Fruit fly (Drosophila melanogaster): ENCODE measurements around the gene CtsB.
A peak's percentile ranks its signal among the peaks of the same experiment; 100 is the strongest.

CtsB gene

DNA sequence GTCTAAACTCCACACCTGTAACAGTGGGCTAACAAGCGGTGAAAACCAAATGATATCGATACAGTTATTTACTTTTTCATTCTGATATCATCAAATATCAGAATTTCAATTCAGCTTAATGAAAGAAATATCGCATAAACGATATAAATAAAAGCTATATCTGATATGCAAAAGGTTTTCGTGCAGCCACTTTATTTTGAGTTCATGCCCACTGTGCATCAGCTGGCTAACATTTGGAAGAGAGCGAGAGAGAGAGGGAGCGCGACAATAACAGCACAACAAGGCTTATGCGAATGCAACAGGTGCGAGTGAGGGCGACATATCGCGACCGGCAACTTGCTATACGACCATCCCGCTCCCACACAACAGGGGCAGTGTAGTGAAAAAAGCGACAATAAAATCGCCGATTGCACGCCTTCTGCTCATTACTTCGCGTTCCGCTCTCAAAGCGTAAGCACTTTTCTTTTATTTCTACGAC lies 42.5 kb downstream of the CtsB start, which contains the start of gene CG11151 (continued):
- peak; percentile 96 for TF ChIP-seq Camta (GFP tag; optimal IDR thresholded peaks at IDR 0.05)
- peak; percentile 80 for TF ChIP-seq abd-A (tag; optimal IDR thresholded peaks at IDR 0.05)
- peak; percentile 91 for TF ChIP-seq CG8290 (GFP tag; optimal IDR thresholded peaks at IDR 0.05)
- peak; percentile 78 to 98 for TF ChIP-seq CG8290 (tag; optimal IDR thresholded peaks at IDR 0.05)
- peak; percentile 96 for TF ChIP-seq CG11695 (GFP tag; IDR thresholded peaks at IDR 0.05)
- TF ChIP-seq crc (GFP tag; optimal IDR thresholded peaks at IDR 0.05), result peak; percentile 97
- TF ChIP-seq Optix (GFP tag; IDR thresholded peaks at IDR 0.05), result peak; percentile 91
- TF ChIP-seq CG10959 (GFP tag; IDR thresholded peaks at IDR 0.05), result peak; percentile 94
- TF ChIP-seq ewg (GFP tag; optimal IDR thresholded peaks at IDR 0.05), result peak; percentile 94
- TF ChIP-seq CG31224 (GFP tag; IDR thresholded peaks at IDR 0.05), result peak; percentile 85
- TF ChIP-seq Mad (GFP tag; optimal IDR thresholded peaks at IDR 0.05), result peak; percentile 95
- TF ChIP-seq CG7928 (GFP tag; optimal IDR thresholded peaks at IDR 0.05), result peak; percentile 77

DNA sequence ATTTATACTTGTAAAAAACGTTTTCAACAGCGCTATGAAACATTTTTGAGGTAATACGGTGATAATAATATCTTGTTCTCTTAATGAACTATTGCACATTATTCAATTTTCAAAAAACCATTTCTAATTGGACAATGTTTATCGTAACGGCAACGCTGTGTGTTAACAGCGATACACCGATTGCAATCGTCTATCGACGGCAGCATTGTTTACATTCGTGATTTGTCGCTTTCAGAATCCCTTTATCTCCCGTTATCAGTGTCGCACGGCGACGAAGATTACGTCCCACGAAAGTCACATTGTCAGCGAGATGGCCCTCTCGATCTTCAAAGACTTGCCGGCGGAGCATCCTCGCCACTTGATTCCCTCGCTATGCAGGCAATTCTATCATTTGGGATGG lies 44.0 kb downstream of the CtsB start, which contains the start of gene CG11134:
TSS of gene CG11134 (plus strand) at position 4 of the 400 bp plus-strand sequence.
- no peak for TF ChIP-seq fru (optimal IDR thresholded peaks at IDR 0.05)
- TF ChIP-seq CG11085 (GFP tag; IDR thresholded peaks at IDR 0.05), result no peak
- TF ChIP-seq CG17359 (tag; optimal IDR thresholded peaks at IDR 0.05), result no peak
- TF ChIP-seq CG2712 (tag; optimal IDR thresholded peaks at IDR 0.05), result no peak
- no peak for TF ChIP-seq CrebB (tag; optimal IDR thresholded peaks at IDR 0.05)
- TF ChIP-seq BEAF-32 (GFP tag; optimal IDR thresholded peaks at IDR 0.05), result peak; percentile 45
- TF ChIP-seq zen2 (GFP tag; IDR thresholded peaks at IDR 0.05; ENCODE audit: partially characterized antibody), result 0 out of 3 replicates have a peak, but pooled peaks have one; percentile 43
- TF ChIP-seq wdn (GFP tag; IDR thresholded peaks at IDR 0.05), result no peak
- no peak for TF ChIP-seq ewg (GFP tag; optimal IDR thresholded peaks at IDR 0.05)
- TF ChIP-seq Sry-δ (GFP tag; optimal IDR thresholded peaks at IDR 0.05), result peak; percentile 33
- no peak for TF ChIP-seq CG5245 (GFP tag; optimal IDR thresholded peaks at IDR 0.05)
- TF ChIP-seq maf-S (GFP tag; optimal IDR thresholded peaks at IDR 0.05), result no peak
- TF ChIP-seq CG13296 (GFP tag; optimal IDR thresholded peaks at IDR 0.05), result no peak
- no peak for TF ChIP-seq CG18619 (GFP tag; optimal IDR thresholded peaks at IDR 0.05)
- no peak for TF ChIP-seq B-H2 (GFP tag; optimal IDR thresholded peaks at IDR 0.05)
- no peak for TF ChIP-seq Trl (optimal IDR thresholded peaks at IDR 0.05)
- TF ChIP-seq Trl (GFP tag; optimal IDR thresholded peaks at IDR 0.05), result no peak
- TF ChIP-seq E2f1 (GFP tag; IDR thresholded peaks at IDR 0.05), result no peak
- TF ChIP-seq dmrt11E (tag; optimal IDR thresholded peaks at IDR 0.05), result no peak
- no peak for TF ChIP-seq CG3163 (GFP tag; optimal IDR thresholded peaks at IDR 0.05)
- TF ChIP-seq Taf1 (GFP tag; IDR thresholded peaks at IDR 0.05), result no peak
- no peak for TF ChIP-seq gsb (GFP tag; IDR thresholded peaks at IDR 0.05)
- TF ChIP-seq Antp (GFP tag; optimal IDR thresholded peaks at IDR 0.05), result no peak
- no peak for TF ChIP-seq Hr3 (GFP tag; optimal IDR thresholded peaks at IDR 0.05)
- no peak for TF ChIP-seq jing (GFP tag; optimal IDR thresholded peaks at IDR 0.05)
- no peak for TF ChIP-seq peb (GFP tag; IDR thresholded peaks at IDR 0.05)
- no peak for TF ChIP-seq nerfin-1 (tag; optimal IDR thresholded peaks at IDR 0.05)
- no peak for TF ChIP-seq Dfd (GFP tag; optimal IDR thresholded peaks at IDR 0.05)
- no peak for TF ChIP-seq CG32767 (GFP tag; IDR thresholded peaks at IDR 0.05)
- no peak for TF ChIP-seq Hmr (GFP tag; optimal IDR thresholded peaks at IDR 0.05)
- no peak for TF ChIP-seq CG15696 (tag; optimal IDR thresholded peaks at IDR 0.05)
- TF ChIP-seq vvl (GFP tag; IDR thresholded peaks at IDR 0.05), result no peak
- no peak for TF ChIP-seq Asciz (GFP tag; optimal IDR thresholded peaks at IDR 0.05)
- TF ChIP-seq tll (GFP tag; optimal IDR thresholded peaks at IDR 0.05), result no peak
- no peak for TF ChIP-seq trh (GFP tag; optimal IDR thresholded peaks at IDR 0.05)
- no peak for TF ChIP-seq CG12744 (GFP tag; optimal IDR thresholded peaks at IDR 0.05)
- no peak for TF ChIP-seq Dek (tag; optimal IDR thresholded peaks at IDR 0.05)
- TF ChIP-seq vnd (GFP tag; IDR thresholded peaks at IDR 0.05; ENCODE audit: partially characterized antibody), result no peak
- TF ChIP-seq Atf6 (GFP tag; IDR thresholded peaks at IDR 0.05), result no peak
- TF ChIP-seq Meics (GFP tag; optimal IDR thresholded peaks at IDR 0.05), result no peak
- no peak for TF ChIP-seq nom (GFP tag; optimal IDR thresholded peaks at IDR 0.05)
